Fruit fly (Drosophila melanogaster) S2 (cell line): ENCODE results near the gene scpr-A.

ENCODE experiments used
- CG8478 ChIP-seq: fragments of >200 bp; optimal IDR thresholded peaks from 2 replicates; lab custom pipeline; 2018
- CTCF ChIP-seq, 2 experiments: fragments of >200 bp; optimal IDR thresholded peaks; 2 replicates each; lab custom pipeline; 2018

DNA sequence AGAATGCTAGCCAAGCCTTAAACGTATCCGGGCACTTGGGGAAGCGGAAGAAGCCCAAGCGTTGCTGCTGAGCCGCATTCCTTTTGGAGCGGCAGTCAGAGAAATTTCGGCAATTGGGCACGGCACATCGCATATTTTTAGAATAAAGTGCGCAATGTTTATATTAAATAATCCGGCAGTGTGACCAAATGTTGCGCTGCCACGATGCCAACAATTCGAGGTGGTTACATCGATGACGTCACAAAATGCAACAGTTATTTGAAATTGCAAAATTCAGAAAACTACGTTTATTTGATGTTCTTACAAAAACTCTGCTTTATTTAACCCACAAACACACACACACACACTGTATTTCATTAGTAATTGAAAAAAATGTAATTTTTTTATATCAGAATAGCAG lies 21.1 kb upstream of the scpr-A start, which contains the start of gene CG6689:
- TF ChIP-seq CTCF (optimal IDR thresholded peaks at IDR 0.05; lab: Kevin White, UChicago), result no peak
- TF ChIP-seq CG8478 (lab: Kevin White, UChicago), result no peak
